Worm (Caenorhabditis elegans): Measurements from ENCODE around the gene clec-117.

The clec-117 gene

DNA sequence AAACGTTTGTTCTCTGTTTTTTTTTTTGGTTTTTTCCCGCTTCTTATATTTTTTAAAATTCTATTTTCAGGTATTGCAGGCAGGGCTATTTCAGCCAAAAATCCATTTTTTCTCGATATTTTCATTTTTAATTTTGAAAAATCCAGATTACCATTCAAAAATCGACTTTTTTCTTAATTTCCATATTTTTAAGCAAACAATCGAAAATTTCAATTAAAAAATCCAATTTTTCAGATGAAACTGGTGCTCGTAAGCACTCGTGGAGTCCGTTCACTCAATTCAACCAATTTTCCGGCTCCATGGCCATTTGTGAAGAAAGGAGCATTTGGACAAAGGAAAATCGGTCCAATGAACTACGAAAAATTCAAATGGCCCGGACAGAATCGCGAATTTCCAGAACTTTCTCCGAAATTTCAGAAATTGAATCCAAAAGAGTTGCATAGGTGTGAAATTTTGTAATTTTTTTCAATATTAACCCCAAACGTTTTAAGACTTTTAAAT lies 8.1 kb downstream of the clec-117 start, which contains the start of gene mrpl-41:
Gene mrpl-41, plus strand, starts transcription at position 235 of the 501 bp plus-strand sequence.
- TF ChIP-seq snpc-1.2 (GFP tag; IDR thresholded peaks at IDR 0.05) = 0 out of 2 replicates have a peak, but pooled peaks have one; percentile 14
- TF ChIP-seq sdz-12 (GFP tag; optimal IDR thresholded peaks at IDR 0.05) = peak; percentile 23
- no peak for TF ChIP-seq ztf-7 (tag; optimal IDR thresholded peaks at IDR 0.05)
- TF ChIP-seq T26A8.4 (GFP tag; IDR thresholded peaks at IDR 0.05) = peak; percentile 46; the same call in 1 of the 2 replicates
- TF ChIP-seq nhr-42 (GFP tag; IDR thresholded peaks at IDR 0.05) = peak; percentile 61; the same call in 1 of the 2 replicates

DNA sequence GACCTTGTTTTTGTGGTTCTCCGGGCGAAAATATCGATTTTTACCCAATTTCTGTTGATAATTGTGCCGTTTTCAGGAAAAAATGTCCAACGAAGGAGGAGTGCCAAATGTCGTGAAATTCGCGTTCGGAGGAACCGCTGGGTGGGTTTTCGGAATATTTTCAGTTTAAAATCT lies 10.4 kb downstream of the clec-117 start, which contains the start of gene misc-1:
Gene misc-1, plus strand, starts transcription at position 75 of the 174 bp plus-strand sequence.
- no peak for TF ChIP-seq mes-2 (tag; optimal IDR thresholded peaks at IDR 0.05; ENCODE audit: poor library complexity, severe bottlenecking)
- TF ChIP-seq mxl-3 (GFP tag; optimal IDR thresholded peaks at IDR 0.05) = no peak
- TF ChIP-seq nhr-41 (GFP tag; IDR thresholded peaks at IDR 0.05) = no peak
- TF ChIP-seq ztf-7 (tag; optimal IDR thresholded peaks at IDR 0.05) = no peak
- TF ChIP-seq hif-1 (tag; optimal IDR thresholded peaks at IDR 0.05) = no peak
- TF ChIP-seq lin-29 (GFP tag; IDR thresholded peaks at IDR 0.05) = no peak
- no peak for TF ChIP-seq attf-4 (tag; optimal IDR thresholded peaks at IDR 0.05)
- TF ChIP-seq lsy-2 (tag; optimal IDR thresholded peaks at IDR 0.05) = no peak
- TF ChIP-seq egl-43 (GFP tag; IDR thresholded peaks at IDR 0.05) = no peak
- no peak for TF ChIP-seq lin-38 (GFP tag; IDR thresholded peaks at IDR 0.05)
- no peak for TF ChIP-seq dmd-9 (GFP tag; IDR thresholded peaks at IDR 0.05)
- no peak for TF ChIP-seq dpl-1 (GFP tag; optimal IDR thresholded peaks at IDR 0.05)

DNA sequence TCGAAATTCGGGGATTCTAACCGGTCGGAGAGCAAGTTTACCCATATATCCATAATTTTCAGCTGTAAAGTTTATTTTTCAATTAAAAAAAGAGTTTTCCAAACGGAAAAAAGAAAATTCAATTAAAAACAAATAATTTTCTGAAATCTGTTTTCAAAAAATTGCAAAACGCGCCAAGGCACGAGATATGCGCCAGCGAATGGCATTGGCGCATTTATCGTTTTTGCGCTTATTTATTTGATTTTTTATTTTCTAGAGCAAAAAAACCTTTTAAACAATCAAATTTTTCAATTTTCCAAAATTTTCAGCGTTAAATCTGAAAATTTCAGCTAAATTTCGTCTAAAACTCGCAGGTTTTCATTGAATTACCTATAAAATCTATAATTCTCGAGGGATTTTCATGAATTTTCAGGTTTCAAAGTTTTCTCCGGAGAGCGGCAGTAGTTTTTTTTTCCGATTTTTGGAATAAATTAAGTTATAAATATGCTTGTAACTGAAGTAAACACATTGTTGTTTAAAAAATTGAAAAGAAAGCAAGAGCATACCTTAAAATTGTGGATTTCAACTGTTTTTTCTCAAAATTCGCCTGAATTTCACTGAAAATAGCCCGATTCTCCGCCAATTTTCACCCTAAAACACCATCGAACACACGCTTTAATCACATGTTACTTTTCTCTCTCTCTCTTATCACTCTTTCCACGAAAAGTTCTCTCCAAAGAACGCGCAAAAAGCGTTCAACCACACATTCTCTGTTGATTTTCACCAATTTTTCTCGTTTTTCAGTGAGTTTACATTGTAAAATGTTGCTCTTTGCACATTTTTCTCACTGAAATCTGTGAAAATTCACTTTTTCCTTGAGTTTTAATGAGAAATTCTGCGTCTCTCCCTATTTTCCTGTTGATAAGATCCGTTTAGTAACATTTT lies 10.9 kb downstream of the clec-117 start, which contains the start of gene B0432.10:
Gene B0432.10, minus strand, starts transcription at position 649 of the 924 bp plus-strand sequence.
- TF ChIP-seq ztf-7 (tag; optimal IDR thresholded peaks at IDR 0.05) = peak; percentile 51
- TF ChIP-seq ceh-82 (tag; optimal IDR thresholded peaks at IDR 0.05) = no peak
- no peak for TF ChIP-seq D1046.2 (GFP tag; IDR thresholded peaks at IDR 0.05)
- TF ChIP-seq gei-8 (GFP tag; optimal IDR thresholded peaks at IDR 0.05) = no peak
- TF ChIP-seq zfp-2 (tag; optimal IDR thresholded peaks at IDR 0.05) = no peak
- TF ChIP-seq unc-130 (GFP tag; optimal IDR thresholded peaks at IDR 0.05) = no peak
- peak; percentile 33 for TF ChIP-seq nhr-102 (tag; optimal IDR thresholded peaks at IDR 0.05)
- no peak for TF ChIP-seq lin-29 (GFP tag; IDR thresholded peaks at IDR 0.05)
- peak; percentile 69; the same call in 1 of the 2 replicates for TF ChIP-seq T26A8.4 (GFP tag; IDR thresholded peaks at IDR 0.05)
- TF ChIP-seq sdz-12 (GFP tag; optimal IDR thresholded peaks at IDR 0.05) = no peak
- no peak for TF ChIP-seq snpc-4 (tag; optimal IDR thresholded peaks at IDR 0.05)
- peak; percentile 62; the same call in 1 of the 2 replicates for TF ChIP-seq ceh-20 (GFP tag; IDR thresholded peaks at IDR 0.05)
- TF ChIP-seq Y48G9A.11 (GFP tag; IDR thresholded peaks at IDR 0.05) = no peak
- TF ChIP-seq daf-8 (GFP tag; IDR thresholded peaks at IDR 0.05) = no peak
- no peak for TF ChIP-seq tag-97 (GFP tag; IDR thresholded peaks at IDR 0.05)
- TF ChIP-seq Y75B8A.6 (GFP tag; IDR thresholded peaks at IDR 0.05) = no peak
- TF ChIP-seq aha-1 (tag) = peak; percentile 95
- TF ChIP-seq nhr-76 (tag; optimal IDR thresholded peaks at IDR 0.05) = no peak
- TF ChIP-seq daf-16 (GFP tag; optimal IDR thresholded peaks at IDR 0.05) = no peak
- peak; percentile 45 for TF ChIP-seq daf-16 (tag; optimal IDR thresholded peaks at IDR 0.05)
- peak; percentile 96 for TF ChIP-seq dpl-1 (GFP tag; optimal IDR thresholded peaks at IDR 0.05)
- no peak for TF ChIP-seq daf-12 (tag; optimal IDR thresholded peaks at IDR 0.05)
- no peak for TF ChIP-seq ceh-32 (tag; optimal IDR thresholded peaks at IDR 0.05; ENCODE audit: poor library complexity)
- TF ChIP-seq spr-1 (tag; optimal IDR thresholded peaks at IDR 0.05) = no peak
- peak; percentile 62 for TF ChIP-seq lin-13 (GFP tag; optimal IDR thresholded peaks at IDR 0.05)
- peak; percentile 91 for TF ChIP-seq mes-2 (tag; optimal IDR thresholded peaks at IDR 0.05; ENCODE audit: poor library complexity, severe bottlenecking)
- no peak for TF ChIP-seq egl-43 (GFP tag; IDR thresholded peaks at IDR 0.05)
- peak; percentile 61 for TF ChIP-seq duxl-1 (tag; optimal IDR thresholded peaks at IDR 0.05; ENCODE audit: poor library complexity)
- peak; percentile 64 for TF ChIP-seq hlh-11 (tag; optimal IDR thresholded peaks at IDR 0.05)
- no peak for TF ChIP-seq Y105C5A.15 (GFP tag; IDR thresholded peaks at IDR 0.05)
- no peak for TF ChIP-seq skn-1 (tag; optimal IDR thresholded peaks at IDR 0.05)
- TF ChIP-seq arid-1 (GFP tag; conservative IDR thresholded peaks at IDR 0.05) = 0 out of 2 replicates have a peak, but pooled peaks have one; percentile 44
- TF ChIP-seq lin-15B (tag; optimal IDR thresholded peaks at IDR 0.05) = no peak
- TF ChIP-seq dmd-8 (GFP tag; IDR thresholded peaks at IDR 0.05) = no peak
- TF ChIP-seq mxl-3 (GFP tag; optimal IDR thresholded peaks at IDR 0.05) = no peak
- no peak for TF ChIP-seq ctbp-1 (GFP tag; IDR thresholded peaks at IDR 0.05)

Data from whole organism, L4 larva.